Worm (Caenorhabditis elegans) whole organism, dauer: ENCODE data around the gene ceh-57.

Experiments used
- unc-62 ChIP-seq: sonication (generic microtip); optimal IDR thresholded peaks from 2 replicates; lab custom pipeline; 2017; ENCODE audit warnings: missing biosample characterization, missing genetic modification reagents, missing genetic modification characterization

ceh-57 gene

DNA sequence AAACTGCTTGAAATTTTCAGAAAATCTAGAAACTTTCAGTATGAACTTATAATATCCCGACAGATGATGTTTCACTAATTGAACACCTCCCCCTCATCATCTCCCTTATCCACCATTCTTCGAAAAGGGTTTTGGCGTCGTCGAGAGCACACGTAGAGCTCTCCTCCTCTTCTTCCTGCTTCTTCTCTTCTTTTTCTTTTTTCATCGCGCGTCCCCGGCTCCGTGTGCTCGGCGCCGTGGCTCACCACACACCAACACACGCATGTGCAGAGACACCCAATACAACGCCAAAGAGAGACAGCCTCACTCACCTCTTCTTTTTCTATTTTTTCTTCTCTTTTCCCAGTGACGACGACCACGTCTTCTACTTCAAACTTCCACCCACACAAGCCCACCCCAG lies 12.4 kb upstream of the ceh-57 start:
- TF ChIP-seq unc-62 (GFP tag; lab: Kevin White, UChicago), result no peak

ce11 chrII:10377901-10378300 lies 10.8 kb upstream of the ceh-57 start:
- no peak for TF ChIP-seq unc-62 (GFP tag; lab: Kevin White, UChicago)

- TF ChIP-seq unc-62 (GFP tag; lab: Kevin White, UChicago), result no peak
Observed at ce11 chrII:10374776-10375175, 7.7 kb upstream of the ceh-57 start.

DNA sequence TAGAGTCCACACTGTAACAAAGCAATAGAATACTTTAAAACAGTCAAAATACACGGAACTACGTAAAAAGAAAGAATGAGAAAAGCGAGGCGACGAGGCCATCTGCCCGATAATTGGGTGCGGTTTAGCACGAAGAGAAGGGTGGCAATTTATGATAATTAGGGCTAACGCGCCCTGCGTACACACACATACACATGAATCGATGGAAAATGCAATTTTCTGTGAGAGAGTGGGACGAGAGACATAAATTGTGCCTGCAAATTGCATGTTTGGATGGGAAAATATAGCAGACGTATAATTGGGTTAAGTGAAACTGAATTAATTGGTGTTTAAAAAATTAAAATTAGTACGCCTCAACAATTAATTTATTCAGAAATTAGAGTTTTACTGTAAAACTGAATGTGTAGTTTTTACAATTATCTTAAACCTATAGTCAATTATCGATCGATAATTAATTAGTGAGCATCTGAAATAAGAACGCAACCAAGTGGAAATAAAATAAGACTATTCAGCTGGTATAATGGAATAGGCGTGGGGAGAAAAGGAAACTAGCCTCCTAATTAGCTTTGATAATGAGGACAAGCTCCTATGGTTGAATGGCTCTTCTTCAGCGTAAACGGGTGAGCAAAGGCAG lies 6.6 kb upstream of the ceh-57 start:
- no peak for TF ChIP-seq unc-62 (GFP tag; lab: Kevin White, UChicago)

DNA sequence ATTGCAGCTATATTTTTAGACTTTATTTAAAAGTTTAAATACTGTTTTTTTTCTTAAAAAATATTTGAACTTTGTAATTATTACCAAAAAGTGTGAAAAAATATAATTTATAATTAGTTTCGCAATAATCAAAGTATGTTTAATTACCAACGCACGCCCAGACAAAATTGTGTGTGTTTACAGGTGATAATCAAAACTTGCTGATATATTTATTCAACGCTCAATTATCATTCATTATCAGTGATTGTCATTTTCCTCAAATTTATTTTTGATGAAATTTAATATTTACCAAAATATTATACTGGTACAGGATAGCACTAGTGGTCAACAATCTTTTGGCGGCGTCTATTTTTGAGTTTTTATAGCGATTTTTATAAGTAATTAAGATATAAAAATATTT lies 5.9 kb upstream of the ceh-57 start:
- TF ChIP-seq unc-62 (GFP tag; lab: Kevin White, UChicago), result no peak

ce11 chrII:10370826-10371225 lies 3.7 kb upstream of the ceh-57 start:
- no peak for TF ChIP-seq unc-62 (GFP tag; lab: Kevin White, UChicago)

ce11 chrII:10369547-10370028 lies 2.5 kb upstream of the ceh-57 start, which contains the start of gene ceh-58:
TSS of gene ceh-58 (minus strand) at chrII:10369597.
- TF ChIP-seq unc-62 (GFP tag; lab: Kevin White, UChicago), result no peak

ce11 chrII:10360487-10360886 lies 6.6 kb downstream of the ceh-57 start, which contains the start of gene C07E3.4:
TSS of gene C07E3.4 (plus strand) at chrII:10360787.
- no peak for TF ChIP-seq unc-62 (GFP tag; lab: Kevin White, UChicago)

DNA sequence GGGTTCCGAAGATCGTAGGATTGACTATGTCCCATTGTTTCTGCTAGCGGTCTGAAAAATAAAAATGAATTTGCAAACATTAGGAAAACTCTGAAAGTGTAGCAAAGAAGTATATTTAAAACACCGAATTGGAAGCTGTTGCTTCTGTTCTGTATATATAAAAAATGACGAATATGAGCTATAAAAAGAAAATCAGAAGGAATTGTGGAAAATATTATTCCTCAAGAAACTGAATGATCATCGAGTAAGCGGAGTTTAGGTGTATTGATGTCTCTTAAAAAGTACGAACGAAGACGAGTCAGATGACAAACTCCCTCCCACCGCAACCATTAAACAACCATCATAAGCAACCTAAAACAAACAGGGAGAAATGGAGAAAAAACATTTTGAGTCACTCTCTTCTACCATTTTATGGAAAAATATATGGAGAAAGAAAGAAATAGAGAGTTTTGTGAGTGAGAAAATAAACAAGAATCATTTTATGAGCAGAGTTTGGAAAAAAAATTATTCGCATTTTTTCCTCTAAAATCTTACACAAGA lies 9.6 kb downstream of the ceh-57 start, which contains the start of gene C07E3.3:
TSS of gene C07E3.3 (minus strand) at position 51 of the 540 bp plus-strand sequence.
- no peak for TF ChIP-seq unc-62 (GFP tag; lab: Kevin White, UChicago)

DNA sequence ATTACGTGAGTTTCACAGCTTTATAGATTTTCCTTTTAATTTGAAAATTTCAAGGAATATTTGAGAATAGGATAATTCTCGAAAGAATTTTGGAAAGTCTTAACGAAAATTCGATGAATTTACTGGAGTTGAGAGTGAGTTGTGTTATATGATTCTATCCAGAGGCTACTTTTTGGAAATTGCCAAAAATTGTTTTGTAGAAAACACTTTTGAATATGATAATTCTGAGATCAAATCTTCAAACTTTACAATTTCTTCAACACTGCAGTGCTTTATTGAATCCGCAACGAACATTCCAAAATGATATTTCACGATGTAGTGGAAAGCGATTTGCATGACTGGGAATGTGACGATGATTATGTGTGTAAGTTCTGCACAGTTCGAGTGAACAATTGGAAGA lies 15.1 kb downstream of the ceh-57 start, which contains the start of gene C07E3.8:
TSS of gene C07E3.8 (plus strand) at position 301 of the 400 bp plus-strand sequence.
- no peak for TF ChIP-seq unc-62 (GFP tag; lab: Kevin White, UChicago)

DNA sequence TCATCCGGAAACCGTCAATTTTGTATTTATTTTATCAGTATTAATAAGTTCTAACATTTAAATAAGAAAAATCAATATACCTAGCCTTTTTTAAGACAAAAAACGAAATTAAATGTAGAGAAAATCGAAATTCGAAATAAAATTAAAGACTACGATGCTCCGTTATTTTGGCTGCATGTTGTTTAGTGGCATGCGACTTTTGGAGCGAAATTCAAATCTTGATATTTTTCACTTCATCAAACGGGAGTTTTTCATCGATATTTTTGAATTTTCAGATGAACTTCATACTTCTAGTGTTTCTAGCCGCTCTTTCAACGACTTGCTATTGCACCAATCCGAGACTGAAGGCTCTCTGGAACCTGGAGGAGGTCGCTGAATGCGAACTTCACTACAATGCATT lies 16.6 kb downstream of the ceh-57 start, which contains the start of gene C07E3.9:
TSS of gene C07E3.9 (plus strand) at position 270 of the 400 bp plus-strand sequence.
- no peak for TF ChIP-seq unc-62 (GFP tag; lab: Kevin White, UChicago)

ce11 chrII:10349915-10350314 lies 17.2 kb downstream of the ceh-57 start, which contains the start of gene stip-1:
TSS of gene stip-1 (minus strand) at chrII:10350012.
- TF ChIP-seq unc-62 (GFP tag; lab: Kevin White, UChicago), result no peak

DNA sequence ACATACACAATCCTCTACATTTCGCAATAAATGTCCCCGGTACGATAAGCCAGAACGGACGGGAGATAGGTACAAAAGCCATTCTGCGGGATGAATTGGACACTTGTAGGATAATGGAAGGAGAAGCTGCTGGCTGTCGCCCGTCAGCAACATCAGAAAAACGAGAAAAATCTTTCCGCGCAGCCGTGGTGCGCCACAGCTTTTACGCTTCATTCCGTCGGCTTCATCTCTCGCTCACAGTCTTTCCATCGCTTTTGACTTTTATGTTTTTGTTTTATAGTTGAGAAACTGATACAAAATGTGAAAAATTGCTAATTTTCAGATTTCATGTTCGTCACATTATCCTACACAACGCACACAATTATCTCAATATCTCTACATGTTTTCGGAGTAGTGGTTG lies 21.0 kb downstream of the ceh-57 start, which contains the start of gene C07E3.10:
TSS of gene C07E3.10 (plus strand) at position 301 of the 400 bp plus-strand sequence.
- no peak for TF ChIP-seq unc-62 (GFP tag; lab: Kevin White, UChicago)

DNA sequence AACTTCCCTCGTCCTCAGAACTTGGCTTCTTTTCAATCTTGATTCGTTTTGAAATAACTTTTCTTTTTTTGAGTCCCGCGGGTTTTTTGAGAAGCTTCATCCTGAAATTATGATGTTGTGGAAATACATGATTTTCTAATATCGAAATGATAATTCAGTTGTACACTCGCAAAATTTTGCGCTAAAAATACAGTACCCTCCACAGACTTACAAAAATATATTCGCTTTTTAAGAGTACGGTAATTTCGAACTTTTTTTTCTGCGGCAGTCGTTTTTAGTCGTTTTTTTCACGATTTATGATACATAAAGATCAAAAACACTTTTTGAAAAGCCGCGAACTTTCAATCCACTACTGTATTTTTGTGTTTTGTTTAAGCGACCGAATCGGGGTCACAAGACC lies 22.1 kb downstream of the ceh-57 start, which contains the start of gene pro-2:
TSS of gene pro-2 (minus strand) at position 101 of the 400 bp plus-strand sequence.
- no peak for TF ChIP-seq unc-62 (GFP tag; lab: Kevin White, UChicago)

DNA sequence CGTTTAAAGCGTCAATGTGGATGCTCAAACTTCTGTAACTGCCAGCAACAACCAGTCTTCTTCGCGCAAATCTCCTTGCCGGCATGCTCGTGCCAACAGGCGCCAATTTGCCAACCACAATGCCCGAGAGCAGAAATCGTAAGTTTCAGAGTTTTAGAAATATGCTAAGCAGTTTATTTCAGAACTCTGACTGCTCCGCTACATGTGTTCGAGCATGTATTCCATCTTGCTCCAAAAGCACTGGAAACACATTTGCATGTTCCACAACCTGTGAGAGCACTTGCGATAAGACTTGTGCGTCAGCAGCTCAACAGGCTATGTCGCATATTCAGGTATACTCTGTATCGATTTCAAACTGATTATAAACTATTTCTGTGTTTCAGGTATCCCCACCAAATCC lies 37.3 kb downstream of the ceh-57 start:
- no peak for TF ChIP-seq unc-62 (GFP tag; lab: Kevin White, UChicago)

- no peak for TF ChIP-seq unc-62 (GFP tag; lab: Kevin White, UChicago)
Observed at ce11 chrII:10325615-10326232, 41.4 kb downstream of the ceh-57 start, which contains the start of gene appg-1. TSS of gene appg-1 (plus strand) at chrII:10326041.
